Worm (Caenorhabditis elegans): ENCODE measurements around the gene sams-3.

DNA sequence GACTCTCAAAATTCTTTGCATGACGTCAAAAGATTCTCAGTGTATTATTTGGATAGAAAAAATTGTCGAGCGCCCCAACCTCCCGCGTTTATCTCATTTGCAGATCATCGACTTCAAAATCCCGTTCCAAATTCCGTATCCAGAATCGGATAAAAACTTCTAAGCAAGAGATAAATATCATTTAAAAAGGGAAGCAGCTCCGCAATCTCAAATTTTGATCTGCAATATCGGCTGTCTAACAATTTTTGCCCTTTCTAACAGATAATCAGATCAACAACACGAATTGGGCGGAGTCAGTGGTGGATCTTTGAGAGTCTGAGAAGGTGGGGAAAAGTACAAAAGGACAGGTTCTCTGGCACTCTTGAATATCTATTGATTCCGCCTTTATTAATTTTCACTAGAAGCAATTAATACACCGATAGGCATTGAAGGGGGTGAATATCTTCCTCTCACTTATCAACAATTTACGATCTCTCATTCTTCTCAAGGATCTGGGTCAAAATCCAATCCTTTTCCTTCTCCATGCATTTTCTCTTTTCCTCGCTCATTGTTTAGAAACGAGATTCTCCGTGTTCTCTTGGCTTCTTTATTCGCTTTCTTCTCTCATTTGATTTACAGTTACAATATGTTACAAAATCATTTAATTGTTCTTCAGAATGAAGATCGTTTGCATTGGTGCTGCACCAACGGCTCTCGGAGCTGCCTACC is 36.9 kb downstream of the sams-3 start, which contains the start of gene glf-1:
- TF ChIP-seq nfyb-1 (GFP tag; IDR thresholded peaks at IDR 0.05) (no peak), hlh-12 (tag; optimal IDR thresholded peaks at IDR 0.05) (no peak), attf-5 (GFP tag; optimal IDR thresholded peaks at IDR 0.05) (no peak), Y53F4B.3 (GFP tag; IDR thresholded peaks at IDR 0.05) (no peak), unc-62 (GFP tag; optimal IDR thresholded peaks at IDR 0.05) (no peak), ceh-58 (GFP tag; IDR thresholded peaks at IDR 0.05) (no peak), gei-17 (GFP tag; optimal IDR thresholded peaks at IDR 0.05) (no peak), ama-1 (optimal IDR thresholded peaks at IDR 0.05) (no peak), ama-1 (GFP tag; optimal IDR thresholded peaks at IDR 0.05) (no peak), dpl-1 (GFP tag; optimal IDR thresholded peaks at IDR 0.05) (no peak)

Data from whole organism, young adult.